Worm (Caenorhabditis elegans) whole organism, L4/young adult: Measurements from ENCODE around the gene ckb-3.

Experiments used
- W03F9.2 ChIP-seq: fragments of 150-350 bp; optimal IDR thresholded peaks from 2 replicates; lab custom pipeline; 2014; ENCODE audit warnings: missing biosample characterization, missing genetic modification characterization
- dao-5 ChIP-seq: sonication (generic microtip); optimal IDR thresholded peaks from 2 replicates; lab custom pipeline; 2016; ENCODE audit warnings: missing genotype, missing genetic modification characterization, moderate library complexity, missing compliant biosample characterization
- him-1 ChIP-seq: sonication (generic microtip); optimal IDR thresholded peaks from 2 replicates; lab custom pipeline; 2016; ENCODE audit warnings: missing genotype, missing genetic modification reagents, missing genetic modification characterization, missing compliant biosample characterization

ce11 chrIII:4412108-4413009 lies 41.7 kb downstream of the ckb-3 start:
- TF ChIP-seq W03F9.2 (tag; lab: Kevin White, UChicago): no peak
- no peak for TF ChIP-seq him-1 (tag; lab: Kevin White, UChicago)
- no peak for TF ChIP-seq dao-5 (tag; lab: Kevin White, UChicago)
